Worm (Caenorhabditis elegans) whole organism, L4/young adult: ENCODE measurements around the gene tnt-3.

Source experiments
- W03F9.2 ChIP-seq: fragments of 150-350 bp; optimal IDR thresholded peaks from 2 replicates; lab custom pipeline; 2014; ENCODE audit warnings: missing biosample characterization, missing genetic modification characterization
- dao-5 ChIP-seq: sonication (generic microtip); optimal IDR thresholded peaks from 2 replicates; lab custom pipeline; 2016; ENCODE audit warnings: missing genotype, missing genetic modification characterization, moderate library complexity, missing compliant biosample characterization
- him-1 ChIP-seq: sonication (generic microtip); optimal IDR thresholded peaks from 2 replicates; lab custom pipeline; 2016; ENCODE audit warnings: missing genotype, missing genetic modification reagents, missing genetic modification characterization, missing compliant biosample characterization

tnt-3 gene

ce11 chrX:7964022-7964421 lies 19.1 kb upstream of the tnt-3 start:
- no peak for TF ChIP-seq dao-5 (tag; lab: Kevin White, UChicago)
- no peak for TF ChIP-seq him-1
- no peak for TF ChIP-seq W03F9.2

DNA sequence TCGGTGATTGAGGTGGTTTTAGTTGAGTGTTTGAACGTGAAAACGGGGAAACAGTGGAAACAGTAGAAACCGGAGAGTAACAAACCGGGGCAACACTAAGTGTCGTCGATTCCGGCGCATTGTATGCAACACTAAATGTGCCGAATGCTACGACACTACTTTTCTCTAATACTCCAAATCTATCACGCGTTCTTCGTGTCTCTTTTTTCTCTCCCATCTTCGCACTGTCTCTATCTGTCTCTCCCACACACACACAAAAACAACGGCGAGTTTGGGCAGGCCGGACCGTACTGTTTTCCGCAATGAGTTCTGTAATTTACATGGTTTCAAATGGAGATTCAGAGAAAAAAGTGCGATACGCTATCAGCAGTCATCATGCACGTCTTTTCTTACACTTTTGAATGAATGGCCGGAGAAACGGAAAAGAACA lies 17.2 kb upstream of the tnt-3 start:
- no peak for TF ChIP-seq dao-5 (tag; lab: Kevin White, UChicago)
- TF ChIP-seq him-1 = no peak
- no peak for TF ChIP-seq W03F9.2

ce11 chrX:7961623-7962022 lies 16.7 kb upstream of the tnt-3 start, which contains the start of gene sem-5:
TSS of gene sem-5 (minus strand) at chrX:7961723.
- TF ChIP-seq him-1 (no peak), W03F9.2 (no peak), dao-5 (tag; lab: Kevin White, UChicago) (no peak)

- TF ChIP-seq him-1 = no peak
- TF ChIP-seq W03F9.2 = no peak
- no peak for TF ChIP-seq dao-5 (tag; lab: Kevin White, UChicago)
These were observed 13.3 kb upstream of the tnt-3 start, which contains the start of gene sfxn-2 for ce11 chrX:7958203-7958602. TSS of gene sfxn-2 (minus strand) at chrX:7958303.

ce11 chrX:7956449-7956848 lies 11.6 kb upstream of the tnt-3 start:
- no peak for TF ChIP-seq W03F9.2

- TF ChIP-seq W03F9.2 = no peak
- TF ChIP-seq dao-5 (tag; lab: Kevin White, UChicago) = no peak
These were observed 9.4 kb upstream of the tnt-3 start, which contains the start of gene dct-1 for ce11 chrX:7954328-7954727. TSS of gene dct-1 (plus strand) at chrX:7954354.

DNA sequence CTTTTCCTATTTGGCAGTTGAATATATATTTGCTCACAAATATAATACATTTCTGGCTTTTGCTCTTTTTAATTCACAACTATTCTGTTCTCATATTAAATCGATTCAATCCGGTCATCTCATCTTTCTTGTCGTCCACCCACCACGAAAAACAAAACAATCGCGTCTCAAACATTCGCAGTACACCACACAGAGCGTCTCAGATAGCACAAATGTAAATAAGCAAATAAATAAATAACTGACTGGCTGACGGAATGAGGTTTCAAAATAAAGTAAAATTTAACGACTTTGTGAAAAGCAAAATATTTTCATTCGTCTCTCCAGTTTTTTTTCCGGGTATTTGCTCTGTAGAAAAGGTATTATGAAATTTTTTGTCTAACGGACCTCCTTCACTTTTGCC lies 8.8 kb upstream of the tnt-3 start:
- TF ChIP-seq him-1 (no peak), W03F9.2 (no peak), dao-5 (tag; lab: Kevin White, UChicago) (no peak)

DNA sequence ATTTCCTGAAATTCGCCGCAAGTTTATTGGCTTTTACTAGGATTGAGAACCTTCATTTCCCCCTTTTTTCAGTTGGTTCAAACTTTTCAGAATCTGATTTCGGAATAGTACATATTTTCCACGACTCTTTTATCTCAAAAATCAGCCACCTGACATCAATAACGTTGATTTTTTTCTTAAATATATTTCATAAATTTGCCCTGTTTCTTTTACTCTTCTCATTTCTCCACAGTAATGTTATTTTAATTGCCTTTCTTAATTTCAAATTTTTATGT lies 8.1 kb upstream of the tnt-3 start:
- no peak for TF ChIP-seq W03F9.2
- no peak for TF ChIP-seq him-1
- no peak for TF ChIP-seq dao-5 (tag; lab: Kevin White, UChicago)

DNA sequence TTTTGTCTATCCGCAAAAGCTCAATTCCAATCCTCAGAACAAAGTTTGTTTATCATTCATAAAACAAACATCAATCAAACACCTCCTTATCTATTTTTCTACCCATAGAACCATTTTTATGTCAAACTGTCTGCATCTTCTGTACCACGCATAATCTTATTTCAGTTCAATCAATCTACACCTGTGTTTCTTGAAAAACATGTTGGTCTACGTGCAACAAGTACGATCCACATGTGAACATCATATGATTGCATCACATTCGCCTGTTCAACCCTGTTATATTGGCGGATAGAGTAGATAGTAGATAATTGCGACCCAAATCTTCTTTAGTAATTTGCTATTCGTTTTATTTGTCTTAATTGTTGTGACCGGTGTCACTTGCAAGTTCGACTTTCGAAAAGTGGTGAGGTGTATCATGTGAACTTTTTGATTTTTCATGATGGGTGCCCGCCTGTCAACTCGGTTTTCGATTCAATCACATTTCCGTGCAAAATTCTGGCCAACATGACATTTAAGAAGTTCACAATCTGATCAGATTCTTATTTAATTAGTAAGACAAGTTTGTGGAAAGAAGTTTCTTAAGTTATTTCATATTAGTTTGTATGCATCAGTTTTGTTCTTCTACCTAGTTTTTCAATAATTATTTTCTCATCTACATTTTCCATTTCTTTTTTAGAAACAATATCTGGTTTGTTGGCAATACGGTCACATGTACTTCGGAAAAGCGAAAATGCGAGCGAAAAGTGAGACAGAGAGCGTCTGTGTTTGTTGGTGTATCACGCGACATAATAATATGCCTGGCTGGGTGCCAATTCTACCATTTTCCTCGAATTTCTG lies 7.5 kb upstream of the tnt-3 start:
- TF ChIP-seq W03F9.2 (no peak), him-1 (no peak)

ce11 chrX:7951578-7951977 lies 6.7 kb upstream of the tnt-3 start:
- TF ChIP-seq him-1 = peak; percentile 89
- no peak for TF ChIP-seq W03F9.2

DNA sequence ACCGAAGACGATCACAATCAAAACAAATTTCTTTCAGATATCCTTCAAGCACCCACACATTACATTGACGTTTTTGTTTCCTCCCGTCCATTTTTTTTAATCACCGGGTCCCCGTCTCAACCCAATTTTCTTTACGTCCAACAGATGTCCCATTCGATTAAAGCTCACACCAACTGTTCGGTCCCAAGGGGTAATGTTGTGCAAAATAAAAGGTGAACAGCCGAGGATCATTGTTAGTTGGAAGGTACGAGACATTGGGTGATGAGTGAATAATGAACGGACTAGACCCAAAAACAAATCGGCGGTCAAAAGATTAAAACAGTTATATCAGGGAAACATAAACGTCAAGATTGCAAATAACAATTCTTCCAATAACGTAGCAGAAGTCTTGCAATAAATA lies 539 bp upstream of the tnt-3 start:
- no peak for TF ChIP-seq W03F9.2
- TF ChIP-seq dao-5 (tag; lab: Kevin White, UChicago) = no peak
- no peak for TF ChIP-seq him-1

DNA sequence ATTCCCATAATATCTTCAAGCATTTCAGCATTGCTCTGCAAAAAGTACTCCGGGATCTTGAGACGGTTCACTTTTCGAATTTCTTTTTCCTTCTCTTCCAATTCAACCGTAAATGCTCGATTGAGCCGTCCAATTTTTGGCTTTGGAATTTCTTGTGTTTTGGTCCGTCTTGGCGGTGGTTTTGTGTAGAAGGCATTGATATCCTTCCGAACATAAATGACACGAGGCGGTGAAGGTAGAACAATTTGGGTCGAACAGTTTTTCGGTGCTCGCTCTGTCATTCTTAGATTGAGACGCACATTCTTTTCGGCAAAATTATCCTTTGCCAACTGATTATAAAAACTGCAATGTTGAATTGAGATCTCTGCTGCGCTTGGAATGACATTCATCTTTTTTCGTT lies 2.2 kb downstream of the tnt-3 start:
- TF ChIP-seq dao-5 (tag; lab: Kevin White, UChicago) (no peak), W03F9.2 (no peak)

ce11 chrX:7932453-7932852 lies 12.4 kb downstream of the tnt-3 start:
- TF ChIP-seq W03F9.2 (no peak), him-1 (no peak), dao-5 (tag; lab: Kevin White, UChicago) (no peak)

- TF ChIP-seq dao-5 (tag; lab: Kevin White, UChicago) (no peak), him-1 (no peak), W03F9.2 (no peak)
These were observed 14.4 kb downstream of the tnt-3 start, which contains the start of gene zig-3 for ce11 chrX:7930450-7930849. TSS of gene zig-3 (plus strand) at chrX:7930750.

ce11 chrX:7925134-7925533 lies 19.8 kb downstream of the tnt-3 start, which contains the start of gene zig-4:
TSS of gene zig-4 (plus strand) at chrX:7925434.
- TF ChIP-seq him-1 (no peak), W03F9.2 (no peak), dao-5 (tag; lab: Kevin White, UChicago) (no peak)

- no peak for TF ChIP-seq him-1
- no peak for TF ChIP-seq dao-5 (tag; lab: Kevin White, UChicago)
- no peak for TF ChIP-seq W03F9.2
These were observed 23.8 kb downstream of the tnt-3 start for ce11 chrX:7921130-7921529.
